Worm (Caenorhabditis elegans) whole organism, young adult: ENCODE data around the gene clc-9.
A peak's percentile ranks its signal among the peaks of the same experiment; 100 is the strongest.

Experiments
- B0336.3 ChIP-seq: fragments of 200-800 bp; sonication (Bioruptor generic); IDR thresholded peaks from 2 replicates; pipeline ENCODE4 v1.3.6; 2022; ENCODE audit warnings: missing genetic modification characterization, missing compliant biosample characterization
- C17E4.6 ChIP-seq: fragments of 200-800 bp; sonication (Bioruptor generic); IDR thresholded peaks from 2 replicates; pipeline ENCODE4 v1.3.6; 2022; ENCODE audit warnings: missing genetic modification reagents, missing genetic modification characterization, missing compliant biosample characterization
- D2030.7 ChIP-seq: fragments of 200-800 bp; sonication (Bioruptor generic); IDR thresholded peaks from 2 replicates; pipeline ENCODE4 v1.3.6; 2022; ENCODE audit warnings: missing genetic modification reagents, missing genetic modification characterization, missing compliant biosample characterization
- F10E7.11 ChIP-seq: sonication (generic microtip); optimal IDR thresholded peaks from 2 replicates; lab custom pipeline; 2017; ENCODE audit warnings: mild to moderate bottlenecking, missing genetic modification characterization, moderate library complexity, missing compliant biosample characterization
- F23B12.7 ChIP-seq: sonication (generic microtip); optimal IDR thresholded peaks from 2 replicates; lab custom pipeline; 2017; ENCODE audit warnings: missing genetic modification characterization, mild to moderate bottlenecking, missing compliant biosample characterization, antibody characterized with exemption, moderate library complexity; ENCODE audit not compliant: insufficient read depth
- F49E8.2 ChIP-seq: sonication (generic microtip); optimal IDR thresholded peaks from 3 replicates; lab custom pipeline; 2017; ENCODE audit warnings: missing genetic modification characterization, mild to moderate bottlenecking, missing compliant biosample characterization, antibody characterized with exemption, moderate library complexity; ENCODE audit not compliant: insufficient read depth
- F57C9.4 ChIP-seq: sonication (generic microtip); optimal IDR thresholded peaks from 2 replicates; lab custom pipeline; 2017; ENCODE audit warnings: mild to moderate bottlenecking, missing genetic modification characterization, missing compliant biosample characterization
- K12H6.12 ChIP-seq: fragments of 200-800 bp; sonication (Bioruptor generic); optimal IDR thresholded peaks from 2 replicates; lab custom pipeline; 2018; ENCODE audit warnings: mild to moderate bottlenecking, missing genetic modification characterization, missing compliant biosample characterization
- T26A5.8 ChIP-seq: sonication (generic microtip); optimal IDR thresholded peaks from 2 replicates; lab custom pipeline; 2016; ENCODE audit warnings: missing genetic modification characterization, missing compliant biosample characterization
- Y56A3A.18 ChIP-seq: fragments of 200-800 bp; sonication (Bioruptor generic); IDR thresholded peaks from 2 replicates; pipeline ENCODE4 v1.3.6; 2022; ENCODE audit warnings: missing genetic modification reagents, missing genetic modification characterization, missing compliant biosample characterization
- Y79H2A.3 ChIP-seq: fragments of 200-800 bp; sonication (Bioruptor generic); conservative IDR thresholded peaks from 2 replicates; pipeline ENCODE4 v1.3.6; 2022; ENCODE audit warnings: missing genetic modification reagents, missing genetic modification characterization, missing compliant biosample characterization
- Y95B8A.8 ChIP-seq: fragments of 200-800 bp; sonication (Bioruptor generic); IDR thresholded peaks from 2 replicates; pipeline ENCODE4 v1.3.6; 2022; ENCODE audit warnings: missing genetic modification reagents, missing genetic modification characterization, missing compliant biosample characterization
- atf-7 ChIP-seq: sonication (generic microtip); optimal IDR thresholded peaks from 2 replicates; lab custom pipeline; 2017; ENCODE audit warnings: mild to moderate bottlenecking, missing genetic modification characterization, missing compliant biosample characterization
- athp-1 ChIP-seq: sonication (generic microtip); optimal IDR thresholded peaks from 2 replicates; lab custom pipeline; 2017; ENCODE audit warnings: mild to moderate bottlenecking, missing genetic modification characterization, missing compliant biosample characterization
- bed-2 ChIP-seq: fragments of 200-800 bp; sonication (Bioruptor generic); IDR thresholded peaks from 2 replicates; pipeline ENCODE4 v1.3.6; 2022; ENCODE audit warnings: missing genetic modification reagents, missing genetic modification characterization, missing compliant biosample characterization
- ceh-100 ChIP-seq: fragments of 200-800 bp; sonication (Bioruptor generic); IDR thresholded peaks from 2 replicates; pipeline ENCODE4 v1.3.6; 2022; ENCODE audit warnings: missing genetic modification reagents, missing genetic modification characterization, missing compliant biosample characterization
- ceh-58 ChIP-seq: fragments of 200-800 bp; sonication (Bioruptor generic); IDR thresholded peaks from 2 replicates; pipeline ENCODE4 v1.3.6; 2022; ENCODE audit warnings: missing genetic modification characterization, missing compliant biosample characterization
- ceh-79 ChIP-seq: sonication (generic microtip); optimal IDR thresholded peaks from 2 replicates; lab custom pipeline; 2017; ENCODE audit warnings: mild to moderate bottlenecking, missing genetic modification characterization, missing compliant biosample characterization
- chd-7 ChIP-seq: sonication (generic microtip); optimal IDR thresholded peaks from 2 replicates; lab custom pipeline; 2016; ENCODE audit warnings: mild to moderate bottlenecking, missing genetic modification characterization, moderate library complexity, missing compliant biosample characterization
- die-1 ChIP-seq: sonication (generic microtip); optimal IDR thresholded peaks from 2 replicates; lab custom pipeline; 2016; ENCODE audit warnings: missing genotype, mild to moderate bottlenecking, missing genetic modification characterization, missing compliant biosample characterization
- ekl-4 ChIP-seq: fragments of 200-800 bp; sonication (Bioruptor generic); IDR thresholded peaks from 2 replicates; pipeline ENCODE4 v1.3.6; 2022; ENCODE audit warnings: missing genetic modification reagents, missing genetic modification characterization, missing compliant biosample characterization
- hsf-1 ChIP-seq: fragments of 200-800 bp; sonication (Bioruptor generic); IDR thresholded peaks from 2 replicates; pipeline ENCODE4 v1.3.6; 2022; ENCODE audit warnings: missing genetic modification reagents, missing genetic modification characterization, missing compliant biosample characterization
- lin-26 ChIP-seq: fragments of 200-800 bp; sonication (Bioruptor generic); IDR thresholded peaks from 2 replicates; pipeline ENCODE4 v1.3.6; 2022; ENCODE audit warnings: missing genetic modification reagents, missing genetic modification characterization, missing compliant biosample characterization
- lin-35 ChIP-seq, 3 experiments: fragments of 150-350 bp in 2 of 3; sonication (generic microtip) in 1 of 3; optimal IDR thresholded peaks; 2 replicates each; lab custom pipeline; 2014 to 2018; ENCODE audit warnings: missing biosample characterization in 3 of 3, missing genetic modification characterization in 3 of 3, missing genetic modification reagents in 3 of 3
- madf-10 ChIP-seq: sonication (generic microtip); optimal IDR thresholded peaks from 2 replicates; lab custom pipeline; 2016; ENCODE audit warnings: mild to moderate bottlenecking, missing genetic modification characterization, missing compliant biosample characterization
- madf-3 ChIP-seq: fragments of 200-800 bp; sonication (Bioruptor generic); IDR thresholded peaks from 2 replicates; pipeline ENCODE4 v1.3.6; 2022; ENCODE audit warnings: missing genetic modification reagents, missing genetic modification characterization, missing compliant biosample characterization
- madf-6 ChIP-seq: fragments of 200-800 bp; sonication (Bioruptor generic); IDR thresholded peaks from 2 replicates; pipeline ENCODE4 v1.3.6; 2022; ENCODE audit warnings: missing genetic modification reagents, missing genetic modification characterization, missing compliant biosample characterization
- mxl-1 ChIP-seq: sonication (generic microtip); optimal IDR thresholded peaks from 2 replicates; lab custom pipeline; 2016; ENCODE audit warnings: missing genetic modification characterization, missing compliant biosample characterization
- nfya-2 ChIP-seq: fragments of 200-800 bp; sonication (Bioruptor generic); IDR thresholded peaks from 2 replicates; pipeline ENCODE4 v1.3.6; 2022; ENCODE audit warnings: missing genetic modification reagents, missing genetic modification characterization, missing compliant biosample characterization
- nhr-27 ChIP-seq: fragments of 200-800 bp; sonication (Bioruptor generic); optimal IDR thresholded peaks from 2 replicates; lab custom pipeline; 2018; ENCODE audit warnings: mild to moderate bottlenecking, missing genetic modification characterization, moderate library complexity, missing compliant biosample characterization
- nhr-90 ChIP-seq: sonication (generic microtip); optimal IDR thresholded peaks from 2 replicates; lab custom pipeline; 2016; ENCODE audit warnings: missing genotype, mild to moderate bottlenecking, missing genetic modification characterization, missing compliant biosample characterization
- rec-8 ChIP-seq, 2 experiments: sonication (generic microtip); optimal IDR thresholded peaks; 2 replicates each; lab custom pipeline; 2016; ENCODE audit warnings: mild to moderate bottlenecking in 2 of 2, missing genetic modification characterization in 2 of 2, missing genetic modification reagents in 2 of 2, missing genotype in 2 of 2, missing biosample characterization in 1 of 2, missing compliant biosample characterization in 1 of 2, moderate library complexity in 1 of 2
- repo-1 ChIP-seq: sonication (generic microtip); optimal IDR thresholded peaks from 2 replicates; lab custom pipeline; 2017; ENCODE audit warnings: mild to moderate bottlenecking, missing genetic modification characterization, missing compliant biosample characterization
- snpc-3.4 ChIP-seq: sonication (generic microtip); optimal IDR thresholded peaks from 2 replicates; lab custom pipeline; 2017; ENCODE audit warnings: missing genetic modification characterization, mild to moderate bottlenecking, missing compliant biosample characterization, antibody characterized with exemption, moderate library complexity, missing genotype, missing genetic modification reagents
- snpc-4 ChIP-seq, 5 experiments: fragments of 150-350 bp in 1 of 5; sonication (generic microtip) in 4 of 5; optimal IDR thresholded peaks; 2 replicates each; lab custom pipeline; 2014 to 2018; ENCODE audit warnings: missing genetic modification characterization in 5 of 5, missing biosample characterization in 3 of 5, antibody characterized with exemption in 2 of 5, mild to moderate bottlenecking in 2 of 5, missing compliant biosample characterization in 2 of 5, missing genotype in 2 of 5, moderate library complexity in 2 of 5, missing genetic modification reagents in 1 of 5
- tbp1 ChIP-seq: fragments of 200-800 bp; sonication (Bioruptor generic); optimal IDR thresholded peaks from 2 replicates; lab custom pipeline; 2018; ENCODE audit warnings: mild to moderate bottlenecking, missing genetic modification characterization, missing compliant biosample characterization
- tlf-1 ChIP-seq: fragments of 200-800 bp; sonication (Bioruptor generic); optimal IDR thresholded peaks from 2 replicates; lab custom pipeline; 2018; ENCODE audit warnings: mild to moderate bottlenecking, missing genetic modification characterization, missing compliant biosample characterization
- unc-130 ChIP-seq: sonication (generic microtip); optimal IDR thresholded peaks from 2 replicates; lab custom pipeline; 2016; ENCODE audit warnings: missing genetic modification reagents, missing genetic modification characterization, missing compliant biosample characterization
- zim-3 ChIP-seq: sonication (generic microtip); optimal IDR thresholded peaks from 2 replicates; lab custom pipeline; 2017; ENCODE audit warnings: mild to moderate bottlenecking, missing genetic modification characterization, moderate library complexity, missing compliant biosample characterization
- ztf-26 ChIP-seq: sonication (generic microtip); optimal IDR thresholded peaks from 2 replicates; lab custom pipeline; 2017; ENCODE audit warnings: missing genetic modification characterization, missing compliant biosample characterization

The clc-9 gene

DNA sequence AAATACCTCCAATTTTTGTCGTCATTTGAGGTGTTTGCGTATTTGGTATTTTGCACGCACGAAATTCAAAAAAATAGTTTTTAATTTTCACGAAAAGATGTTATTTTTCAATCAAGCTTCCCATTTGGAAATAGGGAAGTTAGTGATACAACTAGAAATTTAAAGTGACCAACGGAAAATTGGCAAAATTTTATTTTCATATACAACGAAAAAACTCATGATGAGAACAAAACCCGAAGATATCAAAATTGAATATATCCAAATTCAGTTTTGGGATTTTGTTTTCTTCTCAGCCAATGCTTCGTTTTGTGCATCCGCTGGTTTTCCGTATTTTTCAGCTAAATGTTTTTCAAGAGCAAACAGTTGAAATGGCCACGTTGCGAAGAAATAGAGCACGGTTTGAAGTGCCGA, 33.2 kb downstream of the clc-9 start (continued):
- TF ChIP-seq madf-3 (GFP tag; lab: Robert Waterston, UW) (0 out of 2 replicates have a peak, but pooled peaks have one; percentile 38), madf-10 (tag; lab: Kevin White, UChicago) (no peak), ekl-4 (GFP tag; lab: Robert Waterston, UW) (peak; percentile 72), Y56A3A.18 (GFP tag; lab: Robert Waterston, UW) (0 out of 2 replicates have a peak, but pooled peaks have one; percentile 49), T26A5.8 (peak; percentile 59), bed-2 (GFP tag; lab: Robert Waterston, UW) (no peak), atf-7 (tag; lab: Kevin White, UChicago) (peak; percentile 46), ztf-26 (tag; lab: Kevin White, UChicago) (peak; percentile 2), D2030.7 (GFP tag; lab: Robert Waterston, UW) (peak; percentile 33; the same call in 1 of the 2 replicates), snpc-3.4 (tag; lab: Kevin White, UChicago) (peak; percentile 53), madf-6 (GFP tag; lab: Robert Waterston, UW) (peak; percentile 67), nhr-90 (tag; lab: Kevin White, UChicago) (peak; percentile 24), lin-35 (GFP tag; optimal IDR thresholded peaks at IDR 0.05; lab: Kevin White, UChicago) (peak in 1 of 3 experiments; percentile 47), F23B12.7 (no peak), zim-3 (tag; lab: Kevin White, UChicago) (peak; percentile 75), F57C9.4 (tag; lab: Kevin White, UChicago) (peak; percentile 76), ceh-58 (no peak), ceh-79 (tag; lab: Kevin White, UChicago) (peak; percentile 57), B0336.3 (peak; percentile 53; the same call in 1 of the 2 replicates), tlf-1 (GFP tag; lab: Kevin White, UChicago) (peak; percentile 76), ceh-100 (GFP tag; lab: Robert Waterston, UW) (peak; percentile 20; the same call in 1 of the 2 replicates), lin-26 (GFP tag; lab: Robert Waterston, UW) (peak; percentile 59), Y79H2A.3 (GFP tag; lab: Robert Waterston, UW) (0 out of 2 replicates have a peak, but pooled peaks have one; percentile 39), hsf-1 (GFP tag; lab: Robert Waterston, UW) (peak; percentile 74), Y95B8A.8 (GFP tag; lab: Robert Waterston, UW) (0 out of 2 replicates have a peak, but pooled peaks have one; percentile 50), repo-1 (peak; percentile 78), rec-8 (tag; optimal IDR thresholded peaks at IDR 0.05; lab: Kevin White, UChicago) (peak in 1 of 2 experiments; percentile 53), nhr-27 (peak; percentile 75), F49E8.2 (tag; lab: Kevin White, UChicago) (peak; percentile 94), C17E4.6 (no peak), K12H6.12 (tag; lab: Kevin White, UChicago) (no peak), F10E7.11 (tag; lab: Kevin White, UChicago) (peak; percentile 91), die-1 (tag; lab: Kevin White, UChicago) (peak; percentile 35), chd-7 (peak; percentile 63), nfya-2 (GFP tag; lab: Robert Waterston, UW) (peak; percentile 73; the same call in 1 of the 2 replicates), unc-130 (GFP tag; lab: Kevin White, UChicago) (peak; percentile 83), snpc-4 (GFP tag; optimal IDR thresholded peaks at IDR 0.05; lab: Kevin White, UChicago) (peak; percentile 54), snpc-4 (tag; optimal IDR thresholded peaks at IDR 0.05; lab: Kevin White, UChicago) (peak in 2 of 4 experiments; percentile 37 to 45), tbp1 (GFP tag; lab: Kevin White, UChicago) (peak; percentile 42), mxl-1 (tag; lab: Kevin White, UChicago) (peak; percentile 72), athp-1 (tag; lab: Kevin White, UChicago) (peak; percentile 61)
